Fruit fly (Drosophila melanogaster) whole organism, adult: ENCODE data around the gene Tpi.

Experiments
- CG5204 ChIP-seq: fragments of 200-800 bp; sonication (Bioruptor generic); optimal IDR thresholded peaks from 2 replicates; lab custom pipeline; 2016; ENCODE audit warnings: missing biosample characterization, missing genetic modification characterization
- Mnt ChIP-seq: fragments of 200-800 bp; sonication (Bioruptor generic); optimal IDR thresholded peaks from 2 replicates; lab custom pipeline; 2016; ENCODE audit warnings: missing biosample characterization, mild to moderate bottlenecking, missing genetic modification characterization
- pad ChIP-seq: fragments of 200-800 bp; sonication (Bioruptor generic); optimal IDR thresholded peaks from 3 replicates; lab custom pipeline; 2017; ENCODE audit warnings: missing biosample characterization, missing genetic modification characterization, mild to moderate bottlenecking, moderate library complexity, missing genetic modification reagents

DNA sequence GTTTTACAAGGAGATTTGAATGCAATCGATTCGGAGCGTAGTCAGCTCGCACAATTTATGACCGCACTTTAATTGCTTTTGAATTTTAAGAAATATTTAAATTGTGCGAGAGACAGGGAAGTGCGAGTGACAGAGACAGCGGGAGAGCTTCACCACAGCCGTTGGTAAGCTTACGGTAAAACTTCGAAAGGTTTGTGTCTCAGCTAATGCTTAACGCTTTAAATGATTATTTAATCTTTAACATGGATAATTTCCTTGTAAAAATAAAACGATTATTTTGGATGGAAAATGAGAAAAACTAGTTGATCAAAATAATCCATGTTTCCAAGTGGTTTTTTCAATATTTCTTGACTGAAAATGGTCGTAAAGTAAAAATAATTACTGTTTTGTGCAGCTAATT is 16.2 kb upstream of the Tpi start:
- TF ChIP-seq pad (no peak), Mnt (GFP tag; lab: Kevin White, UChicago) (no peak), CG5204 (no peak)
